Worm (Caenorhabditis elegans): ENCODE results near the gene srh-33.
A peak's percentile ranks its signal among the peaks of the same experiment; 100 is the strongest.

srh-33 gene

ce11 chrV:443193-443592, at the start of gene srh-33:
srh-33 (minus strand) TSS chrV:443293.
- no peak for TF ChIP-seq ztf-28 (GFP tag; IDR thresholded peaks at IDR 0.05)
- no peak for TF ChIP-seq F52B5.7 (tag; optimal IDR thresholded peaks at IDR 0.05)
- no peak for TF ChIP-seq rpc-1 (optimal IDR thresholded peaks at IDR 0.05)
- no peak for TF ChIP-seq rpc-1 (tag; optimal IDR thresholded peaks at IDR 0.05)
- no peak for TF ChIP-seq F37B4.10 (GFP tag; IDR thresholded peaks at IDR 0.05)
- TF ChIP-seq Y67H2A.10 (GFP tag; conservative IDR thresholded peaks at IDR 0.05) = no peak
- TF ChIP-seq nfya-2 (GFP tag; IDR thresholded peaks at IDR 0.05) = no peak
- no peak for TF ChIP-seq sea-2 (GFP tag; IDR thresholded peaks at IDR 0.05)
- TF ChIP-seq sptf-2 (GFP tag; optimal IDR thresholded peaks at IDR 0.05) = no peak
- no peak for TF ChIP-seq egl-18 (GFP tag; IDR thresholded peaks at IDR 0.05)
- no peak for TF ChIP-seq ztf-22 (GFP tag; optimal IDR thresholded peaks at IDR 0.05)
- no peak for TF ChIP-seq cebp-2 (GFP tag; IDR thresholded peaks at IDR 0.05)
- no peak for TF ChIP-seq ets-4 (GFP tag; optimal IDR thresholded peaks at IDR 0.05)
- TF ChIP-seq F10E7.11 (tag; optimal IDR thresholded peaks at IDR 0.05) = no peak
- TF ChIP-seq B0019.2 (GFP tag; conservative IDR thresholded peaks at IDR 0.05) = no peak
- no peak for TF ChIP-seq ZK185.1 (tag; optimal IDR thresholded peaks at IDR 0.05; ENCODE audit: poor library complexity, severe bottlenecking)
- no peak for TF ChIP-seq lin-40 (tag; optimal IDR thresholded peaks at IDR 0.05)
- TF ChIP-seq nhr-120 (GFP tag; IDR thresholded peaks at IDR 0.05) = no peak

- TF ChIP-seq fkh-3 (tag; optimal IDR thresholded peaks at IDR 0.05) (no peak), K11D2.4 (GFP tag; IDR thresholded peaks at IDR 0.05) (no peak), egl-44 (GFP tag; IDR thresholded peaks at IDR 0.05) (no peak), nhr-90 (tag; optimal IDR thresholded peaks at IDR 0.05) (no peak), bed-1 (GFP tag; IDR thresholded peaks at IDR 0.05) (no peak), ztf-28 (GFP tag; IDR thresholded peaks at IDR 0.05) (no peak), Y53F4B.3 (GFP tag; IDR thresholded peaks at IDR 0.05) (no peak), aptf-2 (GFP tag; conservative IDR thresholded peaks at IDR 0.05) (no peak), madf-8 (GFP tag; conservative IDR thresholded peaks at IDR 0.05) (no peak), hmg-20 (GFP tag; IDR thresholded peaks at IDR 0.05) (no peak), die-1 (tag; optimal IDR thresholded peaks at IDR 0.05) (no peak), F52B5.7 (tag; optimal IDR thresholded peaks at IDR 0.05) (no peak), hrde-1 (tag; optimal IDR thresholded peaks at IDR 0.05; ENCODE audit: borderline replicate concordance) (no peak), nfya-1 (tag; optimal IDR thresholded peaks at IDR 0.05; ENCODE audit: borderline replicate concordance, insufficient read depth) (no peak), madf-6 (GFP tag; IDR thresholded peaks at IDR 0.05) (no peak), tlf-1 (GFP tag; optimal IDR thresholded peaks at IDR 0.05) (no peak), K12H6.12 (tag; optimal IDR thresholded peaks at IDR 0.05) (no peak), let-607 (tag; optimal IDR thresholded peaks at IDR 0.05) (no peak), ceh-100 (GFP tag; IDR thresholded peaks at IDR 0.05) (no peak), lsy-27 (tag; optimal IDR thresholded peaks at IDR 0.05; ENCODE audit: borderline replicate concordance, insufficient read depth) (no peak)
These were observed 48.3 kb upstream of the srh-33 start, which contains the start of gene str-196 for ce11 chrV:491432-491831. str-196 (plus strand) TSS chrV:491732.

- TF ChIP-seq nhr-80 (tag; optimal IDR thresholded peaks at IDR 0.05) (peak; percentile 27), sea-2 (GFP tag; IDR thresholded peaks at IDR 0.05) (no peak), attf-3 (GFP tag; conservative IDR thresholded peaks at IDR 0.05) (no peak)
These were observed 46.2 kb upstream of the srh-33 start, which contains the start of gene nhr-106 for ce11 chrV:489320-489719. nhr-106 (plus strand) TSS chrV:489620.

Data from whole organism, young adult.